Worm (Caenorhabditis elegans): ENCODE results near the gene col-101.

col-101 gene

ce11 chrIV:282008-282407 is 44.8 kb downstream of the col-101 start (continued):
- TF ChIP-seq nhr-237 (tag; optimal IDR thresholded peaks at IDR 0.05) = no peak

DNA sequence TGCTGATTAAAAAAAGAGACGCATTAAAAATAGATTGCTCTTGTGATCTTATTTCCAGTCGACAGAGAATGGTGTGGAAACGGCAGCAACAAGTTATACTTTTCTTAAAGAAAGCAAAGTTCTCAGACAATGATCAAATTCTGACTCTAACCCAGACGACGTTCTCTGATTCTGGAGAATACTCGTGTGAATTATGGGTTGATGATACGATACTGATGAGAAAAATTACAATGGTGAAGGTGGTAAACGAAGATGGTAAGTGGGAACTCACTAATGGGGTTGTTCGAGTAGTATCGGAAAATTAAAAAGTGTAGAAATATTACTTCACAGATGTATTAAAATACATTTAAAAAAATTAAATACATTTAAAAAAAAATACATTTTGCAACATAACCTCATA is 48.5 kb downstream of the col-101 start:
- TF ChIP-seq nhr-84 (tag; optimal IDR thresholded peaks at IDR 0.05) = no peak
- no peak for TF ChIP-seq unc-62 (GFP tag; optimal IDR thresholded peaks at IDR 0.05)
- no peak for TF ChIP-seq mdl-1 (tag; optimal IDR thresholded peaks at IDR 0.05)
- no peak for TF ChIP-seq efl-1 (optimal IDR thresholded peaks at IDR 0.05)
- peak in 1 of 2 experiments; percentile 68 for TF ChIP-seq efl-1 (GFP tag; optimal IDR thresholded peaks at IDR 0.05 in 1 of 2)
- TF ChIP-seq zip-4 (GFP tag; optimal IDR thresholded peaks at IDR 0.05) = no peak
- TF ChIP-seq nhr-237 (tag; optimal IDR thresholded peaks at IDR 0.05) = no peak

Data from whole organism, L1 larva.